Worm (Caenorhabditis elegans) whole organism, dauer: ENCODE measurements around the gene Y73C8C.12.

Experiments
- unc-62 ChIP-seq: sonication (generic microtip); optimal IDR thresholded peaks from 2 replicates; lab custom pipeline; 2017; ENCODE audit warnings: missing biosample characterization, missing genetic modification reagents, missing genetic modification characterization

The Y73C8C.12 gene

DNA sequence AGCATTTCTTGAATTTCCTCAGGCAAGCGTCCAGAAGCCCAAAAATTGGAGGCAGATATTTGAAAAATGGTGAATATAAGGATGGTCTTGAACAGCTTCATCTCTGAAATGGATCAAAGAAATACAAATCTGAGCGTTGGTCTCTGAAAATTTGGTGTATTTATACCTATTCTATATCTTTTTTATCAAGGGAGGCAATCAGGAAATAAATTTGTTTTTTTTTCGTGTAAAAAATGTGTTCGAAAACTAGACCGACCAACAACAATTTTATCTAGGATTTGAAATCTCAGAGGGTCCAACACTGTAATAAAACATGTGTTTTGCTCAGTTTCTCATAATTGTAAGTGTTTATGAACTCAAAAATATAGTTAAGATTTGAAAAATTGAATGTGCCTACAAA is 3.3 kb upstream of the Y73C8C.12 start, which contains the start of gene srt-56:
srt-56 (minus strand) TSS at position 101 of the 400 bp plus-strand sequence.
- no peak for TF ChIP-seq unc-62 (GFP tag; lab: Kevin White, UChicago)

DNA sequence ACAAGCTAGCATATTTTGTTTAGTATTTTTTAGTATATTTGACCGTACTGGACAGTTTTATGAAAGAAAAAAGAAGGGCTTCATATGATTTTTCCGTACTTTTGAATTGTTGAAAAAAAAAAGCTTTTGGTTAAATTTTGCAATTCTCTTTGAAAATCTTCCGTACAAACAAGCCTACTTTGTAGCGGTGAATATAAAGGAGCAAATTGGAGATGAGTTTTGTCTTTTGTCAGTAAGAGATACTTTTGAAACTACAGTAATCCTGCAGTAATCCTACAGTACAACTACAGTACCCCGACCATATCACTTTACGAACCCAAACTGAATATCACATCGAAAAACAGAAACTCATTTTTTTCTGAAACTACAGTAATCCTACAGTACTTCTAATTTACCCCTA is 2.6 kb upstream of the Y73C8C.12 start:
- no peak for TF ChIP-seq unc-62 (GFP tag; lab: Kevin White, UChicago)

DNA sequence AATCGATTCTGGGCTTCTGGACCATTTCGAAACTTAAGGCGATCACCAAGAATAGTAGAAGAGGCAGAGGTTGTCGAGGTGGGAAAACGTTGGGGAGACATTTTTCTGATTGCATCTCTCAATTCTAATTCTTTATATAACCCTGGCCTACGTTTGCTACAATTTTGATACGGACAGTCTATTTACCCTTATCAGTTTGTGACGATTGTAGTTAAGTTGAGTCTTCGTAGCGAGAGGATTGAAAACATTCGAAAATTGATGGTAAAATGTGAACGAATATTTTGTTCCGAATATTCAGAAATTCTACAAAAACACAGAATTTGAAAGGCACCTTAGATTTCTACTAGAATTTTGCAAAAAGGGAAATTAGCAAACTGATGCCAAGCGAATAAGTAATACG is 2.7 kb downstream of the Y73C8C.12 start, which contains the start of gene Y73C8C.10:
Y73C8C.10 (minus strand) TSS at position 101 of the 400 bp plus-strand sequence.
- TF ChIP-seq unc-62 (GFP tag; lab: Kevin White, UChicago): no peak

DNA sequence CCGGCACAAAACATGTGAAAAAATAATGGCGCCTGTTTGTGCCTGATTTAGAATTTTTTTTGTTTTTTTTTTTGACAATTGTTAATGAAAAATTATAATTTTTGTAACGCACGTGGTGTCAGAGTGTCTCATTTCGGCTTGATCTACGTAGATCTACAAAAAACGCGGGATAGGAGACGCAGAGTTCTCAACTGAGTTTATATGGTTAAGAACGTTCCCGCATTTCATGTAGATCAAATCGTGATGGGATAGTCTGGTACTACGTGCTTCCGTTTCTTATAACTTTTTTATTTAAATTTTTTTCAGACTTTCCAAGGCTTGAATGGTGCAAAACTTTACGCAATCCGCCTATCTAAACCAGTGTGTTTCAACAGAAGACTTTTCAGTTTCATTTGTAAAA is 3.8 kb downstream of the Y73C8C.12 start, which contains the start of gene tat-6:
tat-6 (plus strand) TSS at position 301 of the 400 bp plus-strand sequence.
- TF ChIP-seq unc-62 (GFP tag; lab: Kevin White, UChicago): no peak

DNA sequence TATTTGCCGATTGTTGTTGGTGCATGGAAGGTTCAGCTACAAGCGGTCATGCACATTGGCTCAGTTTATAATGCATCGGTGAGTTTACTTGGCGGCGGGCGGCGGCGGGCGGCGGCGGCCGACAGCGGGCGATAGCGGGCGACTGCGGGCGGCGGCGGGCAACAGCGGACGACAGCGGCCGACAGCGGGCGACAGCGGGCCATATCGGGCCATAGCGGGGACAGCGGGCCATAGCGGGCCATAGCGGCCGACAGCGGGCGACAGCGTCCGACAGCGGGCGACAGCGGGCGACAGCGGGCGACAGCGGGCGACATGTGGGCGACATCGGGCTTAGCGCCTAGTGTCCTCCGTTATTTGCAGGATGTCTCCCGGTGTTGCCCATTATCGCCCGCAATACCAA is 7.1 kb downstream of the Y73C8C.12 start:
- TF ChIP-seq unc-62 (GFP tag; lab: Kevin White, UChicago): no peak

DNA sequence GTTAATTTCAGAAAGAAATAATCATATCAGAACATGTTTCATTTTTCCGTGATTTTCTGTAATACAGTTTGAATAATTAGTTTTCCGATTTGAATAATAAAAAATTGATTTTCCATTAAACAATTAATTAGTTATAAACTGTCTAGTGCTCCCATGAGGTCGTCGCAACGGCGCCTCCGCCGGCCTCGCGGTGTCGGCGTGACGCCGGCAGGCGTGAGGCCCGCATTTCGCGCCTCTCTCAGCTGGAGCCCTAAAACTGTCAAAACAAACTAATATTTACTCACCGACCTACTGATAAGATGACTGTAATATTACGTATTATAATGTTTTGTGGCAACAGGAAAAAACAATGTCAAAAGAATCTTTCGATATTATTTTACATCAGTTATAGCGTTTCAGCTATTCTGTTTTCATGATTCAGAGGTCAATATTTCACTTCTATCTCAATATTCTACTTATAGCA is 8.3 kb downstream of the Y73C8C.12 start, which contains the start of gene F02C9.2:
F02C9.2 (plus strand) TSS at position 413 of the 463 bp plus-strand sequence.
- TF ChIP-seq unc-62 (GFP tag; lab: Kevin White, UChicago): no peak

DNA sequence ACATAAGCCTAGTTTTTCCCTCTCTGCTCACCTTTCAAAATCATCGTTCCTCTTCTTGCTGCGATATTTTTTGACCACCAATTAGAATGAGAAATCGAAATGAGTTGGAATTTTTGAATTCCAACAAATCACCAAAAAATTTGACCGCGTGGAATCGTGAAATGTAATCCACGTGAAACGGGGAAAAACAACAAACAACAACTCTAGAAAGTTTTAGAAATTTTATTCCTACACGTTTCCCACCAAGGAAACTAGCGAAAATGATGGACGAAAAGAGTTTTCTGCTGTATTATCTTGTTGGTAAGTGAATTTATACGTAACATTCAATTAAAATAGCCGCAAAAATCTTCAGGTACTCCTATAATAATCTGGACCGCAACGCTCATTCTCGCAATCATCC is 13.5 kb downstream of the Y73C8C.12 start, which contains the start of the genes irld-3 and F02C9.1:
irld-3 (minus strand) TSS at position 101 of the 400 bp plus-strand sequence.
F02C9.1 (plus strand) TSS at position 216 of the 400 bp plus-strand sequence.
- no peak for TF ChIP-seq unc-62 (GFP tag; lab: Kevin White, UChicago)

DNA sequence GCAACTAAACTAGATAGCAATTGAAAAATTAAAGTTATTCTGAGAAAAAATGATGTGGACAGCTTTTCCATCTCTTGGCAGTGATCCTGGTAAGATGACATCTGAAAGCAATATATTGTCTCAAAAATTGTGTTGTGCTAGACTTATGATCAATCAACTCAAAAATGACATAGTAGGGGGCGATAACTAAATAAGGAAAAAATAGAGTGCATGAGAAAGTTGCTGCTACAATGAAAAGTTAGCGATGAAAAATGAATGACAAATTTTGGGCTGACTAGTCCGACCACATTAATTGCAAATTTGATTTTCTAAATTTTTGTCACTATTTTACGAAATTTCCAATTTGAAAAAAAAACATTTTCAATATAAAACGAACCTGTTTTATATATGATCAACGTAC is 16.2 kb downstream of the Y73C8C.12 start, which contains the start of gene srab-9:
srab-9 (minus strand) TSS at position 101 of the 400 bp plus-strand sequence.
- TF ChIP-seq unc-62 (GFP tag; lab: Kevin White, UChicago): no peak

DNA sequence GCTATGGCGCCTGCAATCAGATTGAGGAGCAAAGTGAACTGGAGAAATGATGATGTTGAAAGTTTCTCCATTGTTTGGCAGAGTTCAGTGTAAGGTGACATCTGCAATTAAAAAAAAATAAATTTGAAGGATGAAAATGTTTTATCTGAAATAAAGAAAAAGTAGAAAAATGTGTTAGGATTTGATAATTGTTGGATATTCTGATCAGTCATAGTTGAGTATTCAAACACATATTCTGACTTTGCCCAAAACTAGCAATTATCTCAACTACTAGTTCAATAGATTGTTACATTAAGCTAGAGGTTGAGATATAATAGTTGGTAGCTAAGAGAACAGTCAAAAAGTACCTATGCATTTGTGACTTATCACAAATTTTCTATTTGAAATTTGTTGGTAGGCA is 19.5 kb downstream of the Y73C8C.12 start, which contains the start of gene srab-10:
srab-10 (minus strand) TSS at position 101 of the 400 bp plus-strand sequence.
- no peak for TF ChIP-seq unc-62 (GFP tag; lab: Kevin White, UChicago)

DNA sequence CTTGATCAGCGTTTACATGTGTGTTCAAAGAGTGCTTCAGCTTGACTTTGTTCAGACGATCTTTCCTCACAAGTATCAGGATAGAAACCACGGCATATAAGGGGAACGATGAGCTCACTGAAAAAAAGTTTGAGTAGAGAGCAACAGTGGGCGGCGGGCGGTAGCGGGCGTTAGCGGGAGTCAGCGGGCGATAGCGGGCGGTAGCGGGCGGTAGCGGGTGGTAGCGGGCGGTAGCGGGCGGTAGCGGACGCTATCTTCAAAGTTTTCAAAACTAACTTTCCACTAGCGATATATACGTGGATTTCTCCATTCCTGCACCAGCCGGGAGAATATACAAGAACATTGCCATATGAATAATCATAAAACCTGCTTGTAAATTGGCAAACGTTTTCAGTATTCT is 20.2 kb downstream of the Y73C8C.12 start:
- TF ChIP-seq unc-62 (GFP tag; lab: Kevin White, UChicago): no peak

DNA sequence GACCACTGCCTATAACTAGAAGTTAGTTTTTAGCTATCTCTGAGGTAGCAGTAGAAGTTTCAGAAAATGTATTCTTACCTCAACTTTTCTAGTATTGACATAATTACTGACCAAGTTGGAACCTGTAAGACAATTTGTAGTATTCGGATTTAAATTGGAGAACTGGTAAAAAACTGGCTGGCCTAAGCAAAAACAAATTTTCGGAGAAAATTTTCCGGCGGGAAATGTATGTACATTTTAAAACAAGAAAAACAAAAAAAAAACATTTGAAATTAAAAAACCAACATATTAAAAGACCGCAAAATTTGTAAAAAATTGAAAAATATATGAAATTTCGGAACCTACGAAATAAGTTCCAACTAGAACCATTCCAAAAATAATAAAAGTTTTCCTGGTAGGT is 21.9 kb downstream of the Y73C8C.12 start, which contains the start of gene srab-11:
srab-11 (minus strand) TSS at position 101 of the 400 bp plus-strand sequence.
- no peak for TF ChIP-seq unc-62 (GFP tag; lab: Kevin White, UChicago)

DNA sequence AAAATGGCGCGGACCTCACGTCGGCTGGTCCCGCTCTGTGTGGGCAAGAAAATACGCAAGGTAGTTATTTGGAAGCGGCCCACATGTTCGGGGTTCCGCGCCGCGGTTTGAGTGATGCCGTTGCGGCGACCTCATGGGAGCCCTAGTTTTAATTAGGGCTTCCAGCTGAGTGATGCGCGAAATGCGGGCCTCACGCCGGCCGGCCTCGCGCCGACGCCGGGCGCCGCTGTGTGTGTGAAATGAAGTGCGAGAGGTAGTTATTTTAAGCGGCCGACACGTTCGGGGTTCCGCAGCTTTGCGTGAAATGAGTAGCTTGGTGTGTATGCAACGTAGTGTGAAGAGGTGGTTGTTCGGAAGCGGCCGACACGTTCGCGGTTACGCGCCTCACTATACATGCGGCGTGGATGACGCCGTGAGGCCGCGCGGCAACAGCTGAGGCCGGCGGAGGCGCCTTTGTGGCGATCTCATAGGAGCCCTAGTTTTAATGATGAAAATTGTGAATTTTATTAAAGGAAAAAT is 25.0 kb downstream of the Y73C8C.12 start:
- no peak for TF ChIP-seq unc-62 (GFP tag; lab: Kevin White, UChicago)

DNA sequence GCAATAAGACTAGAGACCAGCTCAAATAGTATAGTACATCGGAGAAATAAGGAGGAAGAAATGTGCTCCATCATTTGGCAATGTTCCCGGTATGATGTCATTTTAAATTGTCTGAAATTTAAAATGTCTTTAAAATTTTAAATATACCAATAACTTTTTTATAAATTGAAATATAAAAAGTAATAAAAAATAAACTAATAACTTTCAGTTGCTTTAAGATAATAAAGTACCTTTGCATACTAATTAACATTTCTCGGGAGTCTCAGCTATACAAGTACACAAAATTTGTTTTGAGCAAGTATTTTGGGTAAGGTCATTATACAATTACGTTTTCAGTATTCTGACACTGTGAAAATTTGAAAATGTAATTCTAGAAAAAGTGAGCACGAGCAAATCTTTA is 26.9 kb downstream of the Y73C8C.12 start, which contains the start of gene srab-6:
srab-6 (minus strand) TSS at position 101 of the 400 bp plus-strand sequence.
- TF ChIP-seq unc-62 (GFP tag; lab: Kevin White, UChicago): no peak

DNA sequence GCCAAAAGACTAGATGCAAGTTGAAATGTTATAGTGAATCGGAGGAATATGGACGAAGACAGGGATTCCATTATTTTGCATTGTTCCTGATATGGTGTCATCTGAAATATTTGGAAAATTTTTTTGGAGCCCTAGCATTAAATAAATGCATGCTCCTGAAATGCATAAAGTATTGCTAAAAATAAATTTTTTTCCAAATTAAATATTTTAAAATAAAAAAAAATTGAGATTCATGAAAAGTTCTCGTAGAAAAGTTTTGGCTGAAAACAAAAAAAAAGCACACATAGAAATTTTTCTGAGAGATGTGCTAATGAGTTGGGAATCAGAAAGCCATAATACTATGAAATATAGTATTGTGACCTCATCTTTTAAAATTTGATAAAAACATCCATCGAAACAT is 30.1 kb downstream of the Y73C8C.12 start, which contains the start of gene srab-7:
srab-7 (minus strand) TSS at position 101 of the 400 bp plus-strand sequence.
- TF ChIP-seq unc-62 (GFP tag; lab: Kevin White, UChicago): no peak

DNA sequence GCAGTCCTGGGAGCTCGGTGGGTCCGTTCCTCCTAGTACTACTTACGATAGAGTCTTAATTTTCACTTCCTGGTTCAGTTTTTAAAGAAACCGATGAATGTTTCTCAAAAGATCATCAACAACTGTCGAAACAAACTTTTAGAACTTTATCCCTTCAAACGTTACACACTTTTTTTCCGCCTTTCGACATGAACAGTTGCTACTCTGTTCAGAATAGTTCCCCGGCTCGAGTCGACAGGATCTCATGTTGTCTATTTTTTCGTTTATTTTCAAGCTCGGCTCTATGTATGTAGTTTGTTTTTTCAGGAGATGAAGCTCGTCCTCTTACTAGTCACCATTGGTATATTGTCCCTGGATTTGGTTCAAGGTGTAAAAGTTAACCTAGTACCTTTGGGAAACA is 31.8 kb downstream of the Y73C8C.12 start, which contains the start of gene exh-1:
exh-1 (plus strand) TSS at position 301 of the 400 bp plus-strand sequence.
- no peak for TF ChIP-seq unc-62 (GFP tag; lab: Kevin White, UChicago)

DNA sequence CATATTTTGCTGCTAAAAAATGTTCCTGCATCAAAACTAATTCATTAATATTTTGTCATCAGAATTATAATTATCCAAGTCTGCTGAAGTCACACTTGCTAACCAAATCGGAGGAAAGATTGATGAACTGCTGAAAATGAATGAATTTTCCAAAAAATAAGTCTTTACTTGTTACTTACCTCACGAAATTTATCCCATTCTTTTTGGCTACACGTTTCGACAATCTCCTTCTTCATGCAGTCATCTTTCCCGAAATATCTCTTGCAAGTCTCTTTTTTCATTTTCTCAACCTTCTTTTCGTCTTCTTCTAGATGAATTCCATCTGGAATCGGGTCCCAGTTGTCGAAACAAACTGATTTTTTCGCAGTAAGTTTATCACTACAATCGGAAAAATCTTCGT is 33.4 kb downstream of the Y73C8C.12 start:
- TF ChIP-seq unc-62 (GFP tag; lab: Kevin White, UChicago): no peak
